Worm (Caenorhabditis elegans) whole organism, L4 larva: Measurements from ENCODE around the gene T11B7.1.

Experiments
- F37D6.2 ChIP-seq: sonication (generic microtip); optimal IDR thresholded peaks from 2 replicates; lab custom pipeline; 2016; ENCODE audit warnings: mild to moderate bottlenecking, missing genetic modification characterization, missing compliant biosample characterization
- F44E2.7 ChIP-seq: fragments of 200-800 bp; sonication (Bioruptor generic); IDR thresholded peaks from 2 replicates; pipeline ENCODE4 v2.1.2; 2022; ENCODE audit warnings: missing genetic modification characterization, missing compliant biosample characterization
- F49E8.2 ChIP-seq: sonication (generic microtip); optimal IDR thresholded peaks from 2 replicates; lab custom pipeline; 2016; ENCODE audit warnings: missing compliant biosample characterization, mild to moderate bottlenecking, missing genetic modification characterization, borderline replicate concordance
- T20F7.1 ChIP-seq: fragments of 200-800 bp; sonication (Bioruptor generic); optimal IDR thresholded peaks from 2 replicates; lab custom pipeline; 2018; ENCODE audit warnings: mild to moderate bottlenecking, missing genetic modification characterization, missing compliant biosample characterization
- Y5F2A.4 ChIP-seq: fragments of 200-800 bp; sonication (Bioruptor generic); optimal IDR thresholded peaks from 2 replicates; lab custom pipeline; 2018; ENCODE audit warnings: mild to moderate bottlenecking, missing genetic modification characterization, missing compliant biosample characterization
- Y75B8A.6 ChIP-seq: fragments of 200-800 bp; sonication (Bioruptor generic); IDR thresholded peaks from 2 replicates; pipeline ENCODE4 v1.3.6; 2022; ENCODE audit warnings: missing genetic modification reagents, missing genetic modification characterization, missing compliant biosample characterization
- aha-1 ChIP-seq: fragments of 150-350 bp; peaks from one replicate; lab custom pipeline; 2014; ENCODE audit warnings: missing biosample characterization, missing genetic modification characterization
- ama-1 ChIP-seq: fragments of 150-350 bp; optimal IDR thresholded peaks from 2 replicates; lab custom pipeline; 2014; ENCODE audit warnings: inconsistent platforms, mixed read lengths
- ceh-32 ChIP-seq: sonication (generic microtip); optimal IDR thresholded peaks from 2 replicates; lab custom pipeline; 2016; ENCODE audit warnings: mild to moderate bottlenecking, missing genetic modification characterization, missing compliant biosample characterization; ENCODE audit not compliant: poor library complexity
- ceh-44 ChIP-seq: fragments of 200-800 bp; sonication (Bioruptor generic); IDR thresholded peaks from 2 replicates; pipeline ENCODE4 v1.3.6; 2022; ENCODE audit warnings: missing genetic modification reagents, missing genetic modification characterization, missing compliant biosample characterization
- ctbp-1 ChIP-seq: fragments of 200-800 bp; sonication (Bioruptor generic); IDR thresholded peaks from 2 replicates; pipeline ENCODE4 v1.3.6; 2022; ENCODE audit warnings: missing genetic modification reagents, missing genetic modification characterization, missing compliant biosample characterization
- daf-12 ChIP-seq: fragments of 150-350 bp; optimal IDR thresholded peaks from 2 replicates; lab custom pipeline; 2014; ENCODE audit warnings: missing biosample characterization, missing genetic modification reagents, missing genetic modification characterization
- daf-16 ChIP-seq, 3 experiments: sonication (generic microtip); optimal IDR thresholded peaks; 2 replicates each; lab custom pipeline; 2016 to 2017; ENCODE audit warnings: missing genetic modification characterization in 3 of 3, missing genetic modification reagents in 3 of 3, mild to moderate bottlenecking in 2 of 3, missing compliant biosample characterization in 2 of 3, missing biosample characterization in 1 of 3, moderate library complexity in 1 of 3
- daf-8 ChIP-seq: fragments of 200-800 bp; sonication (Bioruptor generic); IDR thresholded peaks from 2 replicates; pipeline ENCODE4 v1.3.6; 2022; ENCODE audit warnings: missing genetic modification characterization, missing compliant biosample characterization
- dmd-8 ChIP-seq: fragments of 200-800 bp; sonication (Bioruptor generic); IDR thresholded peaks from 2 replicates; pipeline ENCODE4 v1.3.6; 2022; ENCODE audit warnings: missing genetic modification characterization, missing compliant biosample characterization
- dpl-1 ChIP-seq: fragments of 150-350 bp; optimal IDR thresholded peaks from 2 replicates; lab custom pipeline; 2014; ENCODE audit warnings: missing biosample characterization, missing genetic modification reagents, missing genetic modification characterization
- dve-1 ChIP-seq: sonication (generic microtip); optimal IDR thresholded peaks from 2 replicates; lab custom pipeline; 2017; ENCODE audit warnings: antibody characterized with exemption, mild to moderate bottlenecking, missing genetic modification characterization, missing compliant biosample characterization; ENCODE audit not compliant: insufficient read depth
- gei-8 ChIP-seq: fragments of 200-800 bp; sonication (Bioruptor generic); optimal IDR thresholded peaks from 2 replicates; lab custom pipeline; 2018; ENCODE audit warnings: mild to moderate bottlenecking, missing genetic modification characterization, missing compliant biosample characterization
- hif-1 ChIP-seq, 2 experiments: sonication (generic microtip); optimal IDR thresholded peaks; 2 replicates each; lab custom pipeline; 2016 to 2017; ENCODE audit warnings: missing compliant biosample characterization in 2 of 2, missing genetic modification characterization in 2 of 2, missing genetic modification reagents in 2 of 2, missing genotype in 2 of 2, mild to moderate bottlenecking in 1 of 2
- hlh-11 ChIP-seq: fragments of 200-800 bp; sonication (Bioruptor generic); optimal IDR thresholded peaks from 2 replicates; lab custom pipeline; 2018; ENCODE audit warnings: mild to moderate bottlenecking, missing genetic modification characterization, missing compliant biosample characterization
- hlh-30 ChIP-seq: sonication (generic microtip); optimal IDR thresholded peaks from 2 replicates; lab custom pipeline; 2017; ENCODE audit warnings: antibody characterized with exemption, mild to moderate bottlenecking, missing genetic modification characterization, missing compliant biosample characterization; ENCODE audit not compliant: insufficient read depth
- lin-1 ChIP-seq: fragments of 200-800 bp; sonication (Bioruptor generic); IDR thresholded peaks from 2 replicates; pipeline ENCODE4 v1.3.6; 2022; ENCODE audit warnings: missing genetic modification reagents, missing genetic modification characterization, missing compliant biosample characterization
- lin-38 ChIP-seq: fragments of 200-800 bp; sonication (Bioruptor generic); IDR thresholded peaks from 2 replicates; pipeline ENCODE4 v1.3.6; 2022; ENCODE audit warnings: missing genetic modification reagents, missing genetic modification characterization, missing compliant biosample characterization
- lin-39 ChIP-seq: fragments of 150-350 bp; optimal IDR thresholded peaks from 2 replicates; lab custom pipeline; 2014; ENCODE audit warnings: missing biosample characterization, missing genetic modification reagents, missing genetic modification characterization
- lsy-2 ChIP-seq, 2 experiments: fragments of 150-350 bp in 1 of 2; sonication (generic microtip) in 1 of 2; optimal IDR thresholded peaks; 2 replicates each; lab custom pipeline; 2014 to 2017; ENCODE audit warnings: missing biosample characterization in 2 of 2, missing genetic modification characterization in 2 of 2
- madf-9 ChIP-seq: fragments of 200-800 bp; sonication (Bioruptor generic); conservative IDR thresholded peaks from 2 replicates; pipeline ENCODE4 v1.3.6; 2022; ENCODE audit warnings: missing genetic modification reagents, missing genetic modification characterization, missing compliant biosample characterization
- mdl-1 ChIP-seq, 2 experiments: fragments of 150-350 bp in 1 of 2; sonication (generic microtip) in 1 of 2; optimal IDR thresholded peaks; 2 replicates each; lab custom pipeline; 2014 to 2017; ENCODE audit warnings: missing biosample characterization in 2 of 2, missing genetic modification characterization in 2 of 2
- mxl-3 ChIP-seq: fragments of 200-800 bp; sonication (Bioruptor generic); optimal IDR thresholded peaks from 2 replicates; lab custom pipeline; 2018; ENCODE audit warnings: mild to moderate bottlenecking, missing genetic modification characterization, missing compliant biosample characterization
- nhr-102 ChIP-seq: sonication (generic microtip); optimal IDR thresholded peaks from 2 replicates; lab custom pipeline; 2016; ENCODE audit warnings: mild to moderate bottlenecking, missing genetic modification characterization, moderate library complexity, missing compliant biosample characterization
- nhr-111 ChIP-seq: fragments of 200-800 bp; sonication (Bioruptor generic); optimal IDR thresholded peaks from 2 replicates; lab custom pipeline; 2018; ENCODE audit warnings: mild to moderate bottlenecking, missing genetic modification characterization, missing compliant biosample characterization
- nhr-28 ChIP-seq: fragments of 150-350 bp; optimal IDR thresholded peaks from 2 replicates; lab custom pipeline; 2014; ENCODE audit warnings: missing biosample characterization, missing genetic modification characterization
- nhr-76 ChIP-seq: fragments of 150-350 bp; optimal IDR thresholded peaks from 2 replicates; lab custom pipeline; 2014; ENCODE audit warnings: missing biosample characterization, missing genetic modification characterization
- nhr-77 ChIP-seq: fragments of 150-350 bp; optimal IDR thresholded peaks from 2 replicates; lab custom pipeline; 2014; ENCODE audit warnings: missing biosample characterization, missing genetic modification characterization
- pha-4 ChIP-seq, 2 experiments: fragments of 150-350 bp in 1 of 2; fragments of 200-800 bp in 1 of 2; sonication (Bioruptor generic) in 1 of 2; IDR thresholded peaks in 1 of 2; optimal IDR thresholded peaks in 1 of 2; 2 replicates each; pipeline versions ENCODE4 v1.3.6 to Lab custom; 2014 to 2022; ENCODE audit warnings: missing genetic modification characterization in 2 of 2, missing genetic modification reagents in 2 of 2, missing biosample characterization in 1 of 2, missing compliant biosample characterization in 1 of 2
- pqm-1 ChIP-seq: sonication (generic microtip); optimal IDR thresholded peaks from 2 replicates; lab custom pipeline; 2017; ENCODE audit warnings: missing biosample characterization, missing genetic modification characterization
- saeg-2 ChIP-seq: fragments of 200-800 bp; sonication (Bioruptor generic); IDR thresholded peaks from 2 replicates; pipeline ENCODE4 v1.3.6; 2022; ENCODE audit warnings: missing genetic modification reagents, missing genetic modification characterization, missing compliant biosample characterization
- set-16 ChIP-seq: fragments of 200-800 bp; sonication (Bioruptor generic); IDR thresholded peaks from 2 replicates; pipeline ENCODE4 v1.3.6; 2022; ENCODE audit warnings: missing genetic modification reagents, missing genetic modification characterization, missing compliant biosample characterization
- tra-1 ChIP-seq: fragments of 200-800 bp; sonication (Bioruptor generic); IDR thresholded peaks from 2 replicates; pipeline ENCODE4 v1.3.6; 2022; ENCODE audit warnings: missing genetic modification reagents, missing genetic modification characterization, missing compliant biosample characterization
- unc-39 ChIP-seq: sonication (generic microtip); optimal IDR thresholded peaks from 2 replicates; lab custom pipeline; 2017; ENCODE audit warnings: missing biosample characterization, missing genetic modification characterization
- unc-62 ChIP-seq, 3 experiments: fragments of 150-350 bp in 1 of 3; sonication (generic microtip); optimal IDR thresholded peaks in 2 of 3; peaks in 1 of 3; 1 replicate in 1 of 3; 2 replicates in 2 of 3; lab custom pipeline; 2014 to 2017; ENCODE audit warnings: missing biosample characterization in 3 of 3, missing genetic modification characterization in 3 of 3, missing genetic modification reagents in 3 of 3, missing genotype in 1 of 3
- zag-1 ChIP-seq: fragments of 150-350 bp; optimal IDR thresholded peaks from 2 replicates; lab custom pipeline; 2014; ENCODE audit warnings: missing biosample characterization, missing genetic modification characterization
- zfp-2 ChIP-seq: sonication (generic microtip); optimal IDR thresholded peaks from 2 replicates; lab custom pipeline; 2016; ENCODE audit warnings: mild to moderate bottlenecking, missing genetic modification characterization, missing compliant biosample characterization
- zip-11 ChIP-seq: fragments of 200-800 bp; sonication (Bioruptor generic); IDR thresholded peaks from 2 replicates; pipeline ENCODE4 v1.3.6; 2022; ENCODE audit warnings: missing genetic modification characterization, missing compliant biosample characterization
- ztf-11 ChIP-seq: fragments of 150-350 bp; optimal IDR thresholded peaks from 2 replicates; lab custom pipeline; 2014; ENCODE audit warnings: missing biosample characterization, missing genetic modification characterization
- ztf-7 ChIP-seq: fragments of 150-350 bp; optimal IDR thresholded peaks from 2 replicates; lab custom pipeline; 2014; ENCODE audit warnings: missing biosample characterization, missing genetic modification characterization

T11B7.1 gene

DNA sequence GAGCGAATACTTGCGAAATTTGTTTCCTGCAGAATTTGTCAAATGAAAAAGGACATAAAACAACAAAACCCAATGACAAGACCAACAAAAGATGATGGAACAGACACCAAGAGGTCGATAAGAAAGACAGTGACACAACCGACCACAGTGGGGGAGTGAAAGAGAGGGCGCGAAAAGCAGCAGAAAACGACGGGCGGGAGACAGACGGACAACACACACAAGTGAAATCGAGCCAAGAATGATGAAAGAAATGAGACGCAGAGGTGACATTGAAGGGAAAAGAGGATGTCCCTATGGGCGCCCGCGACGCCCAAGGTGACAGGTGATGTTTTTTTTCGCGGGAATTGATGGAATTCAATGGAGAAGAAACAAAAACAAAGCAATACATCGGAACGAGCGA lies 25.6 kb downstream of the T11B7.1 start (continued):
- TF ChIP-seq nhr-102 (tag; lab: Kevin White, UChicago) (peak; percentile 34), ztf-11 (tag; lab: Kevin White, UChicago) (no peak), mxl-3 (peak; percentile 85), hlh-11 (tag; lab: Kevin White, UChicago) (peak; percentile 96), ceh-32 (tag; lab: Kevin White, UChicago) (no peak), ztf-7 (tag; lab: Kevin White, UChicago) (no peak), aha-1 (tag; lab: Kevin White, UChicago) (peak; percentile 98), gei-8 (peak; percentile 8), madf-9 (GFP tag; lab: Robert Waterston, UW) (no peak), dve-1 (tag; lab: Kevin White, UChicago) (peak; percentile 86), unc-62 (GFP tag; optimal IDR thresholded peaks at IDR 0.05 in 1 of 2; lab: Kevin White, UChicago) (peak in 1 of 2 experiments; percentile 96), unc-62 (tag; optimal IDR thresholded peaks at IDR 0.05; lab: Kevin White, UChicago) (no peak), pha-4 (GFP tag; IDR thresholded peaks at IDR 0.05; lab: Robert Waterston, UW) (peak; percentile 38; the same call in 1 of the 2 replicates), pha-4 (tag; optimal IDR thresholded peaks at IDR 0.05; lab: Kevin White, UChicago) (peak; percentile 62), hif-1 (tag; optimal IDR thresholded peaks at IDR 0.05; lab: Kevin White, UChicago) (peak in 1 of 2 experiments; percentile 42), nhr-28 (tag; lab: Kevin White, UChicago) (peak; percentile 90), tra-1 (peak; percentile 81; the same call in 1 of the 2 replicates), F49E8.2 (tag; lab: Kevin White, UChicago) (no peak)

DNA sequence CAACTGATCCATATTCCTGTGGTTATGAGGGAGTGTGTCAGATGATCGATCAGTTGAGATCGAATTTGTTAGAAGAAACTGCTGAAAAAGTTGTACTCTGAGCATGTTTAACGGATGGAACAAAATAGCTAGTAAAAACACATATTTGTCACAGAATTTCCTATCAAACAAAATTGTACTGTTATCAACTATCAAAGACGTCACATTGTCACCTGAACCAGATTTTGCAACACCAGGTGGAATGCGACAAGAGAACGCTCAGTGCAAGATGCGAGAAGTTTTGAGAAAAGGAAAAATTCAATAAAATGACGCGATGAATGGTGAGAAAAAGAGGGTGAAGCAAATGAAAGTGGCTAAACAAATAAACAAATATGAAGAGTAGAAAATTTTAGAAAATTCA lies 27.0 kb downstream of the T11B7.1 start:
- TF ChIP-seq gei-8 (no peak), F49E8.2 (tag; lab: Kevin White, UChicago) (no peak), nhr-111 (GFP tag; lab: Kevin White, UChicago) (no peak), lin-1 (GFP tag; lab: Robert Waterston, UW) (no peak), daf-16 (GFP tag; optimal IDR thresholded peaks at IDR 0.05; lab: Kevin White, UChicago) (no peak), daf-16 (tag; optimal IDR thresholded peaks at IDR 0.05; lab: Kevin White, UChicago) (peak; percentile 26), dve-1 (tag; lab: Kevin White, UChicago) (peak; percentile 45), ceh-32 (tag; lab: Kevin White, UChicago) (no peak), nhr-28 (tag; lab: Kevin White, UChicago) (peak; percentile 67), daf-8 (GFP tag; lab: Robert Waterston, UW) (no peak), hif-1 (tag; optimal IDR thresholded peaks at IDR 0.05; lab: Kevin White, UChicago) (no peak), pha-4 (GFP tag; IDR thresholded peaks at IDR 0.05; lab: Robert Waterston, UW) (no peak), pha-4 (tag; optimal IDR thresholded peaks at IDR 0.05; lab: Kevin White, UChicago) (no peak), dmd-8 (GFP tag; lab: Robert Waterston, UW) (no peak), F44E2.7 (no peak), pqm-1 (tag; lab: Kevin White, UChicago) (no peak), set-16 (GFP tag; lab: Robert Waterston, UW) (no peak), hlh-11 (tag; lab: Kevin White, UChicago) (peak; percentile 46), nhr-77 (tag; lab: Kevin White, UChicago) (peak; percentile 23), Y75B8A.6 (GFP tag; lab: Robert Waterston, UW) (no peak), ctbp-1 (GFP tag; lab: Robert Waterston, UW) (no peak), hlh-30 (peak; percentile 13), dpl-1 (GFP tag; lab: Kevin White, UChicago) (peak; percentile 13)

DNA sequence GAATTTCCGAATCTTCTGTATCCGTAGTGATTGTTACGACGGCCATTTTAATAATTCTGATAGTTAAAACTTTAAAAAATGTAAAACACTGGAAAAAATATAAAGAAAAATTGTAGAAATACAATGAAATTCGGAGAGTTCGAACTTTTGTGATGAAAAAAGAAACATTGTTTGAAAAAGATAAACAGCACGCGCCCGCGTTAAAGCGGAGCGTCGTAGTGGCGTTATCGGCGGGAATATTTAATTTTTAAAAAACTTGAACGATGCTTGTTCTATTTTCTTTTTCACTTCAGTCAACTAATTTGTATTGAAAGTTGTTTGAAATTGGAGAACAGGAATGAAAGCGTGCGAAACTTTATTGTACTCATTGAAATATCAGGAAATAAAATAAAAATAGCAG lies 29.1 kb downstream of the T11B7.1 start, which contains the start of gene npp-23:
Gene npp-23, minus strand, starts transcription at position 56 of the 400 bp plus-strand sequence.
- TF ChIP-seq zag-1 (tag; lab: Kevin White, UChicago) = no peak
- TF ChIP-seq mdl-1 (tag; optimal IDR thresholded peaks at IDR 0.05; lab: Kevin White, UChicago) = peak in 1 of 2 experiments; percentile 4
- TF ChIP-seq F37D6.2 (tag; lab: Kevin White, UChicago) = no peak
- no peak for TF ChIP-seq madf-9 (GFP tag; lab: Robert Waterston, UW)
- no peak for TF ChIP-seq daf-12
- TF ChIP-seq nhr-76 (tag; lab: Kevin White, UChicago) = no peak
- TF ChIP-seq ceh-44 (GFP tag; lab: Robert Waterston, UW) = no peak
- TF ChIP-seq lin-39 (tag; lab: Kevin White, UChicago) = no peak
- no peak; the same call in 1 of the 2 replicates for TF ChIP-seq lin-38 (GFP tag; lab: Robert Waterston, UW)
- peak; percentile 96 for TF ChIP-seq T20F7.1 (GFP tag; lab: Kevin White, UChicago)
- peak; percentile 46 for TF ChIP-seq hlh-30
- no peak for TF ChIP-seq zfp-2 (tag; lab: Kevin White, UChicago)
- TF ChIP-seq unc-39 (tag; lab: Kevin White, UChicago) = no peak
- no peak for TF ChIP-seq saeg-2
- no peak for TF ChIP-seq lsy-2 (tag; optimal IDR thresholded peaks at IDR 0.05; lab: Kevin White, UChicago)
- TF ChIP-seq zip-11 = no peak
- no peak for TF ChIP-seq ama-1 (lab: Kevin White, UChicago)
- no peak for TF ChIP-seq dve-1 (tag; lab: Kevin White, UChicago)
- TF ChIP-seq Y5F2A.4 (GFP tag; lab: Kevin White, UChicago) = no peak
